4 fruit fly cellular contexts compared by ENCODE assay signal in the genomic region with DNA sequence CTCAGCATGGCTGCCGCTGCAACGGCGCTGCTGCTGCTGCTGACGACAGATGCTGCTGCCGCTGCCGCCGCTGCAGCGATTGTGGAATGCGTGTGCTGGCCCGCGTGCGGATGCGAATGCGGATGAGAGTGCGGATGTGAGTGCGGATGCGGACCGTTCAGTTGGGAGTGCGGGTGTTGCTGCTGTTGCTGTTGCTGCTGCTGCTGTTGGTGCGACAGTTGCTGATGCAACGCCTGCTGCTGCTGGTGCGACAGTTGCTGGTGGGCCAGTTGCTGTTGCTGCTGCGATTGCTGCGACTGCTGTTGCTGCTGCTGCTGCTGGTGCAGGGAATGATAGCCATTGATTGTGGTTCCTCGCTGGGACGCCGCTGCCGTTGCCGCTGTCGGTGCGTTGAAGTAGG.
TF ChIP-seq lines count a peak whose summit lies in the region.

No protein-coding gene starts in this region.

- no peak for TF ChIP-seq CTCF in whole organism, embryonic (GFP tag; optimal IDR thresholded peaks at IDR 0.05; lab: Kevin White, UChicago)

TF ChIP-seq in whole organism, embryonic, 481 proteins besides CTCF, POLR2A, EP300 and RAD21:
- 0 out of 2 replicates have a peak, but pooled peaks have one; percentile 25 for TF ChIP-seq Drgx (GFP tag; IDR thresholded peaks at IDR 0.05; lab: Robert Waterston, UW)
- no peak for TF ChIP-seq CG1602 (GFP tag; optimal IDR thresholded peaks at IDR 0.05; lab: Kevin White, UChicago)
- TF ChIP-seq CG13775 (GFP tag; optimal IDR thresholded peaks at IDR 0.05; lab: Kevin White, UChicago): peak; percentile 90
- peak in 1 of 2 experiments; percentile 18 for TF ChIP-seq Dfd (GFP tag; optimal IDR thresholded peaks at IDR 0.05; lab: Kevin White, UChicago)
- TF ChIP-seq CG12769 (tag; optimal IDR thresholded peaks at IDR 0.05; lab: Kevin White, UChicago): no peak
- peak; percentile 42 for TF ChIP-seq Hr39 (optimal IDR thresholded peaks at IDR 0.05; lab: Kevin White, UChicago)
- TF ChIP-seq CG8478 (optimal IDR thresholded peaks at IDR 0.05; lab: Kevin White, UChicago): peak; percentile 81
- TF ChIP-seq CG10462 (GFP tag; optimal IDR thresholded peaks at IDR 0.05; lab: Kevin White, UChicago): no peak
TF ChIP-seq in whole organism, embryonic: peak in this region for 5.

TF ChIP-seq in whole organism, prepupa, 60 proteins besides CTCF, POLR2A, EP300 and RAD21:
- TF ChIP-seq CG3919 (GFP tag; optimal IDR thresholded peaks at IDR 0.05; lab: Kevin White, UChicago) (peak; percentile 48), dsx (GFP tag; optimal IDR thresholded peaks at IDR 0.05; lab: Kevin White, UChicago; ENCODE audit: poor library complexity, severe bottlenecking) (no peak), Sox14 (GFP tag; optimal IDR thresholded peaks at IDR 0.05; lab: Kevin White, UChicago) (no peak), Eip93F (GFP tag; optimal IDR thresholded peaks at IDR 0.05; lab: Kevin White, UChicago) (no peak), Met (GFP tag; optimal IDR thresholded peaks at IDR 0.05; lab: Kevin White, UChicago) (no peak), CG3032 (tag; optimal IDR thresholded peaks at IDR 0.05; lab: Kevin White, UChicago) (no peak)
TF ChIP-seq in whole organism, prepupa: peak in this region for 1.

TF ChIP-seq in whole organism, pupa, 21 proteins besides CTCF, POLR2A, EP300 and RAD21:
- TF ChIP-seq Snoo (tag; optimal IDR thresholded peaks at IDR 0.05; lab: Kevin White, UChicago) (no peak), CG13204 (GFP tag; optimal IDR thresholded peaks at IDR 0.05; lab: Kevin White, UChicago) (peak; percentile 39), Pif1B (GFP tag; optimal IDR thresholded peaks at IDR 0.05; lab: Kevin White, UChicago) (no peak), rn (GFP tag; IDR thresholded peaks at IDR 0.05; lab: Robert Waterston, UW) (no peak)

TF ChIP-seq in whole organism, wandering third instar larva, 38 proteins besides CTCF, POLR2A, EP300 and RAD21:
- no peak for TF ChIP-seq dmrt93B (GFP tag; optimal IDR thresholded peaks at IDR 0.05; lab: Kevin White, UChicago)
- TF ChIP-seq Dfd (GFP tag; optimal IDR thresholded peaks at IDR 0.05; lab: Kevin White, UChicago): peak; percentile 95

Comparison
In these comparisons a context has a peak if more than half of its experiments do, and no peak if none do; other contexts are left out.
1. Of the 7 proteins assayed by ChIP-seq in both whole organism, embryonic and whole organism, prepupa: peak only in whole organism, embryonic: Hr39; only in whole organism, prepupa: none; in both: none; in neither: 6.